Worm (Caenorhabditis elegans) whole organism, L3 larva: ENCODE data around the gene B0432.10.

Experiments
- aly-2 ChIP-seq: fragments of 150-350 bp; optimal IDR thresholded peaks from 2 replicates; lab custom pipeline; 2014; ENCODE audit warnings: missing biosample characterization, missing genetic modification characterization
- ama-1 ChIP-seq: fragments of 150-350 bp; optimal IDR thresholded peaks from 2 replicates; lab custom pipeline; 2018
- elt-3 ChIP-seq, 3 experiments: fragments of 150-350 bp in 1 of 3; sonication (generic microtip) in 2 of 3; optimal IDR thresholded peaks; 2 replicates in 2 of 3; 4 replicates in 1 of 3; lab custom pipeline; 2014 to 2017; ENCODE audit warnings: missing biosample characterization in 3 of 3, missing genetic modification characterization in 3 of 3
- fos-1 ChIP-seq: fragments of 150-350 bp; optimal IDR thresholded peaks from 2 replicates; lab custom pipeline; 2014; ENCODE audit warnings: missing biosample characterization, missing genetic modification characterization
- nhr-12 ChIP-seq: fragments of 150-350 bp; optimal IDR thresholded peaks from 2 replicates; lab custom pipeline; 2014; ENCODE audit warnings: missing biosample characterization, missing genetic modification characterization
- nhr-237 ChIP-seq: fragments of 150-350 bp; optimal IDR thresholded peaks from 2 replicates; lab custom pipeline; 2014; ENCODE audit warnings: missing biosample characterization, missing genetic modification characterization
- nhr-25 ChIP-seq: sonication (generic microtip); optimal IDR thresholded peaks from 2 replicates; lab custom pipeline; 2017; ENCODE audit warnings: missing biosample characterization, missing genetic modification characterization
- nhr-28 ChIP-seq: fragments of 150-350 bp; optimal IDR thresholded peaks from 2 replicates; lab custom pipeline; 2014; ENCODE audit warnings: missing biosample characterization, missing genetic modification characterization
- nhr-77 ChIP-seq: fragments of 150-350 bp; optimal IDR thresholded peaks from 2 replicates; lab custom pipeline; 2014; ENCODE audit warnings: missing biosample characterization, missing genetic modification characterization
- pqm-1 ChIP-seq: fragments of 150-350 bp; optimal IDR thresholded peaks from 2 replicates; lab custom pipeline; 2017; ENCODE audit warnings: missing biosample characterization, missing genetic modification characterization, inconsistent platforms
- snpc-4 ChIP-seq: fragments of 150-350 bp; optimal IDR thresholded peaks from 2 replicates; lab custom pipeline; 2014; ENCODE audit warnings: missing biosample characterization, missing genetic modification characterization
- tbx-2 ChIP-seq: sonication (generic microtip); optimal IDR thresholded peaks from 2 replicates; lab custom pipeline; 2016; ENCODE audit warnings: mild to moderate bottlenecking, missing genetic modification characterization, missing compliant biosample characterization
- ztf-11 ChIP-seq: fragments of 150-350 bp; optimal IDR thresholded peaks from 2 replicates; lab custom pipeline; 2014; ENCODE audit warnings: missing biosample characterization, missing genetic modification characterization
- ztf-4 ChIP-seq: fragments of 150-350 bp; optimal IDR thresholded peaks from 2 replicates; lab custom pipeline; 2014; ENCODE audit warnings: missing biosample characterization, missing genetic modification characterization

ce11 chrII:325639-326350 lies 39.7 kb upstream of the B0432.10 start, which contains the start of gene sgcb-1:
- TF ChIP-seq elt-3 (tag; optimal IDR thresholded peaks at IDR 0.05; lab: Kevin White, UChicago), result no peak
- TF ChIP-seq nhr-77 (tag; lab: Kevin White, UChicago), result no peak
- no peak for TF ChIP-seq nhr-25
- no peak for TF ChIP-seq tbx-2 (tag; lab: Kevin White, UChicago)
- TF ChIP-seq fos-1 (tag; lab: Kevin White, UChicago), result no peak
- TF ChIP-seq ama-1 (lab: Kevin White, UChicago), result no peak
- no peak for TF ChIP-seq snpc-4 (tag; lab: Kevin White, UChicago)
- TF ChIP-seq nhr-12 (tag; lab: Kevin White, UChicago), result no peak
- TF ChIP-seq pqm-1 (tag; lab: Kevin White, UChicago), result no peak
- TF ChIP-seq ztf-4, result no peak
- no peak for TF ChIP-seq ztf-11
- TF ChIP-seq aly-2, result no peak
- no peak for TF ChIP-seq nhr-28 (tag; lab: Kevin White, UChicago)
- no peak for TF ChIP-seq nhr-237
